Fruit fly (Drosophila melanogaster): Measurements from ENCODE around the gene RluA-1.

- no peak for TF ChIP-seq Hr78 (GFP tag; optimal IDR thresholded peaks at IDR 0.05)
- TF ChIP-seq Vsx2 (GFP tag; optimal IDR thresholded peaks at IDR 0.05; ENCODE audit: partially characterized antibody): no peak
- TF ChIP-seq Jra (GFP tag; optimal IDR thresholded peaks at IDR 0.05): no peak
- no peak for TF ChIP-seq Rel (GFP tag; optimal IDR thresholded peaks at IDR 0.05)
- no peak for TF ChIP-seq Rel (tag; optimal IDR thresholded peaks at IDR 0.05)
- TF ChIP-seq HLH106 (tag; optimal IDR thresholded peaks at IDR 0.05): no peak
Measured at dm6 chr2L:10455944-10456520, 18.1 kb downstream of the RluA-1 start.

Data from whole organism, wandering third instar larva.